Fruit fly (Drosophila melanogaster): ENCODE measurements around the gene CG5096.

The CG5096 gene

DNA sequence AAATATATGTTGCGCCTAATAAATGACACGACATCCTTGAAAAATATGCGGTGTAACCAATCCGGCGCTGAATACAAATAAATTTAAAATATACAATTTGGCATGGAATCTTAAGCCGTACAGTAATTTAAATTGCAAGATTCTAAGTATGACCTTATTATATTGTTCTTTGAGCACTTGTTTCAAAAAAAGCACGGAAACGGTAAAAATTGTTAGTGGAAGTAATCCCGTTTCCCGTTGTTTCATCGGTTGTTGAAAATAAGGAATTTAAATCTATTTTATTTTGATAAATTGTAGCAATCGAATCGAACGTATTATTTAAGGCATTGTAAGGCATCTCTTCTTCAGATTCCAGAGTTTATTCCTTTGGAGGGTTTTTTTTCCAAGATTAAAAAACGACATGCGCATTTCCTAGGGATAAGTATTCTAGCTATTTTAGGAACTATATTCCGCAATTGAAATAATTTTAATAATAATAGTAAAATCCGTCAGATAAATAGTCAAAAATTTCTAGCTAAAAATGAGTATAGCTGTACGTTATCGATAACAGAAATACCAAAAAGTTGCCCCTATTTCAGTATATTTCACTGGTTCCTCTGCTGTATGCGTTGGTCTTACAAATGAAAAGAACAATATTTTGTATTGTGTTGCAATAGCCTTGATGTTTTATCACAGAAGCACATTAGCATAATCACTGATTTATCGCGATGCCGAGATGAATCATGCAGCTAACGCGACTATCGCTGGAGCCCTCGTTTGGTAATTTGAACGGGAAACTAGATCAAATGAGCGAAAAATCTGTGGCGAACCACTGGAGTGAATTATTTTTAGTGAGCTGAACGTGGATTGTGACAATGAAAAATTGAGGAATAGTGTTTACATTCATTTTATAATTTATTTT, 48.7 kb upstream of the CG5096 start, which contains the start of gene GATAd:
TSS of gene GATAd (plus strand) at position 644 of the 901 bp plus-strand sequence.
- TF ChIP-seq CG6854 (GFP tag; optimal IDR thresholded peaks at IDR 0.05) (no peak), dac (GFP tag; optimal IDR thresholded peaks at IDR 0.05) (no peak), CG8319 (GFP tag; optimal IDR thresholded peaks at IDR 0.05) (no peak), CG34406 (GFP tag; optimal IDR thresholded peaks at IDR 0.05) (no peak), vri (GFP tag; optimal IDR thresholded peaks at IDR 0.05) (peak; percentile 16), pdm3 (GFP tag; optimal IDR thresholded peaks at IDR 0.05) (no peak), Sox102F (GFP tag; optimal IDR thresholded peaks at IDR 0.05) (no peak), esn (GFP tag; optimal IDR thresholded peaks at IDR 0.05) (peak; percentile 21), CG11902 (GFP tag; optimal IDR thresholded peaks at IDR 0.05) (no peak), CG1621 (tag; optimal IDR thresholded peaks at IDR 0.05) (no peak), Eip78C (GFP tag) (peak; percentile 41), CG3032 (tag; optimal IDR thresholded peaks at IDR 0.05) (peak; percentile 1), Met (GFP tag; optimal IDR thresholded peaks at IDR 0.05) (no peak), CG8632 (GFP tag; optimal IDR thresholded peaks at IDR 0.05) (no peak), ss (GFP tag; optimal IDR thresholded peaks at IDR 0.05) (no peak), CG31627 (GFP tag; optimal IDR thresholded peaks at IDR 0.05) (no peak), CG15336 (GFP tag; IDR thresholded peaks at IDR 0.05) (no peak), Lpt (GFP tag; optimal IDR thresholded peaks at IDR 0.05) (no peak), dsx (GFP tag; optimal IDR thresholded peaks at IDR 0.05; ENCODE audit: poor library complexity, severe bottlenecking) (peak; percentile 28), Sox14 (GFP tag; optimal IDR thresholded peaks at IDR 0.05) (peak; percentile 20), CG6808 (GFP tag; optimal IDR thresholded peaks at IDR 0.05) (no peak), Eip75B (GFP tag; optimal IDR thresholded peaks at IDR 0.05) (no peak), Hr38 (GFP tag; optimal IDR thresholded peaks at IDR 0.05) (no peak)

DNA sequence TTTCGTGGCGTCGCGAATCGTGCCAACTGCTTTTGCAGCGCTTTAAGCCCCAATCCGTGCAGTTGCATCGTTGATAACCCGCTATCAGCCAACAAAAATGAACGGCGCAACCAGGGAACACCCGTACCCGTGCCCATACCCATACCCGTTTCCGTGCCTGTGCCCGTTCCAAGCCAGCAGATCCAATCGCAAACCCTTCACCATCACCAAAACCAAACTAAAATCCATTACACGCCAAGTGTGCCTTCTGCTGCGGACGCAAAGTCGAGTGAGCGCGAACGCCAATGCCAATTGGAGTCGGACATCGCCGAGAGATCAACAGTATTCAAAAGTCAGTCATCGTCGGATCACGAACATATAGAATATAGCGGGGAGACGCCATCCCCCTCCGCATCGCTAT, 47.9 kb upstream of the CG5096 start:
- TF ChIP-seq CG34406 (GFP tag; optimal IDR thresholded peaks at IDR 0.05) (no peak), svp (GFP tag) (peak; percentile 60)

DNA sequence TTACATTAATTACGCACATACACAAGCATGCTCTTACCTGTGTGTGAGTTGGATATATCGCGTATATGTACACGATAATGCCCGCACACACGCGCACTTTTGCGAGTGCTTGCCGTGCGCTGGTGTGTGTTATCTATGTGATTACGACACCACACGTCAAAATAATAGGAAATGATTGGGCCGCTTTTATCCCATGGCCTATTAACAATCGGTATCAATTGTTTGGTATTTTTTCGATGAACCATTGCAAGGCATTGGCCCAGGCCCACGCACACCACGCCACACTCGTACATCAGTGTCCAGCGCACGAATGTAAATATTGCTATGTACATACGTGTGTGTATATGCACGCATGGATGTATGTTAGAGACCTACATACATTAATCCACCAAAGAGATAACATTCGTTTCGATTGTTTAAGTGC, 47.2 kb upstream of the CG5096 start:
- TF ChIP-seq vri (GFP tag; optimal IDR thresholded peaks at IDR 0.05) = peak; percentile 98
- no peak for TF ChIP-seq CG6792 (GFP tag; optimal IDR thresholded peaks at IDR 0.05)
- no peak for TF ChIP-seq CG11762 (GFP tag; optimal IDR thresholded peaks at IDR 0.05; ENCODE audit: insufficient read depth)
- no peak for TF ChIP-seq CG6276 (GFP tag; optimal IDR thresholded peaks at IDR 0.05)
- peak; percentile 33 for TF ChIP-seq CG10669 (GFP tag; optimal IDR thresholded peaks at IDR 0.05)
- TF ChIP-seq CG32006 (GFP tag; optimal IDR thresholded peaks at IDR 0.05) = no peak
- TF ChIP-seq CG11294 (GFP tag; IDR thresholded peaks at IDR 0.05) = no peak
- TF ChIP-seq esn (GFP tag; optimal IDR thresholded peaks at IDR 0.05) = peak; percentile 67
- TF ChIP-seq dsx (GFP tag; optimal IDR thresholded peaks at IDR 0.05; ENCODE audit: poor library complexity, severe bottlenecking) = peak; percentile 18
- no peak for TF ChIP-seq CG31627 (GFP tag; optimal IDR thresholded peaks at IDR 0.05)
- TF ChIP-seq Sox102F (GFP tag; optimal IDR thresholded peaks at IDR 0.05) = no peak
- TF ChIP-seq ss (GFP tag; optimal IDR thresholded peaks at IDR 0.05) = peak in 1 of 2 experiments; percentile 81
- TF ChIP-seq Hr38 (GFP tag; optimal IDR thresholded peaks at IDR 0.05) = no peak
- no peak for TF ChIP-seq lz (GFP tag; optimal IDR thresholded peaks at IDR 0.05)
- peak; percentile 46 for TF ChIP-seq Eip75B (GFP tag; optimal IDR thresholded peaks at IDR 0.05)
- TF ChIP-seq CG8119 (GFP tag; IDR thresholded peaks at IDR 0.05) = peak; percentile 58; the same call in 2 of the 3 replicates
- no peak for TF ChIP-seq dac (GFP tag; optimal IDR thresholded peaks at IDR 0.05)
- no peak for TF ChIP-seq CG8632 (GFP tag; optimal IDR thresholded peaks at IDR 0.05)
- no peak for TF ChIP-seq CG7368 (GFP tag; optimal IDR thresholded peaks at IDR 0.05)
- TF ChIP-seq Sox14 (GFP tag; optimal IDR thresholded peaks at IDR 0.05) = peak; percentile 66
- no peak for TF ChIP-seq CG6163 (GFP tag; IDR thresholded peaks at IDR 0.05)
- TF ChIP-seq CG3919 (GFP tag; optimal IDR thresholded peaks at IDR 0.05) = no peak
- TF ChIP-seq eg (GFP tag; IDR thresholded peaks at IDR 0.05) = no peak
- no peak for TF ChIP-seq CG16779 (tag; optimal IDR thresholded peaks at IDR 0.05)
- peak; percentile 98 for TF ChIP-seq fkh (GFP tag; optimal IDR thresholded peaks at IDR 0.05)
- peak; percentile 34 for TF ChIP-seq CG1621 (tag; optimal IDR thresholded peaks at IDR 0.05)
- no peak for TF ChIP-seq fd85E (GFP tag; optimal IDR thresholded peaks at IDR 0.05)
- TF ChIP-seq Eip93F (GFP tag; optimal IDR thresholded peaks at IDR 0.05) = peak; percentile 23
- TF ChIP-seq CG9139 (GFP tag; optimal IDR thresholded peaks at IDR 0.05) = no peak
- peak; percentile 2 for TF ChIP-seq Lpt (GFP tag; optimal IDR thresholded peaks at IDR 0.05)
- TF ChIP-seq net (GFP tag; optimal IDR thresholded peaks at IDR 0.05) = no peak
- peak; percentile 66 for TF ChIP-seq CG15336 (GFP tag; IDR thresholded peaks at IDR 0.05)
- no peak for TF ChIP-seq CG6808 (GFP tag; optimal IDR thresholded peaks at IDR 0.05)
- no peak for TF ChIP-seq Gug (GFP tag; IDR thresholded peaks at IDR 0.05)
- TF ChIP-seq Ets21C (GFP tag; optimal IDR thresholded peaks at IDR 0.05) = no peak
- TF ChIP-seq CG8319 (GFP tag; optimal IDR thresholded peaks at IDR 0.05) = no peak
